Worm (Caenorhabditis elegans) whole organism, young adult: ENCODE measurements around the gene ndub-3.

Source experiments
- B0035.1 ChIP-seq: sonication (generic microtip); optimal IDR thresholded peaks from 2 replicates; lab custom pipeline; 2016; ENCODE audit warnings: missing genetic modification characterization, mild to moderate bottlenecking, missing compliant biosample characterization, missing genotype, missing genetic modification reagents
- B0336.3 ChIP-seq: fragments of 200-800 bp; sonication (Bioruptor generic); IDR thresholded peaks from 2 replicates; pipeline ENCODE4 v1.3.6; 2022; ENCODE audit warnings: missing genetic modification characterization, missing compliant biosample characterization
- C06A6.2 ChIP-seq: fragments of 200-800 bp; sonication (Bioruptor generic); conservative IDR thresholded peaks from 2 replicates; pipeline ENCODE4 v1.3.6; 2022; ENCODE audit warnings: missing genetic modification characterization, missing compliant biosample characterization
- D2030.7 ChIP-seq: fragments of 200-800 bp; sonication (Bioruptor generic); IDR thresholded peaks from 2 replicates; pipeline ENCODE4 v1.3.6; 2022; ENCODE audit warnings: missing genetic modification reagents, missing genetic modification characterization, missing compliant biosample characterization
- F49E8.2 ChIP-seq: sonication (generic microtip); optimal IDR thresholded peaks from 3 replicates; lab custom pipeline; 2017; ENCODE audit warnings: missing genetic modification characterization, mild to moderate bottlenecking, missing compliant biosample characterization, antibody characterized with exemption, moderate library complexity; ENCODE audit not compliant: insufficient read depth
- F52B5.7 ChIP-seq: sonication (generic microtip); optimal IDR thresholded peaks from 2 replicates; lab custom pipeline; 2016; ENCODE audit warnings: mild to moderate bottlenecking, missing genetic modification characterization, missing compliant biosample characterization
- F55B11.4 ChIP-seq: sonication (generic microtip); optimal IDR thresholded peaks from 2 replicates; lab custom pipeline; 2016; ENCODE audit warnings: missing compliant biosample characterization, missing genetic modification characterization, borderline replicate concordance; ENCODE audit not compliant: insufficient read depth
- F57C9.4 ChIP-seq: sonication (generic microtip); optimal IDR thresholded peaks from 2 replicates; lab custom pipeline; 2017; ENCODE audit warnings: mild to moderate bottlenecking, missing genetic modification characterization, missing compliant biosample characterization
- T26A5.8 ChIP-seq: sonication (generic microtip); optimal IDR thresholded peaks from 2 replicates; lab custom pipeline; 2016; ENCODE audit warnings: missing genetic modification characterization, missing compliant biosample characterization
- Y67H2A.10 ChIP-seq: fragments of 200-800 bp; sonication (Bioruptor generic); conservative IDR thresholded peaks from 2 replicates; pipeline ENCODE4 v1.3.6; 2022; ENCODE audit warnings: missing genetic modification reagents, missing genetic modification characterization, missing compliant biosample characterization
- Y79H2A.3 ChIP-seq: fragments of 200-800 bp; sonication (Bioruptor generic); conservative IDR thresholded peaks from 2 replicates; pipeline ENCODE4 v1.3.6; 2022; ENCODE audit warnings: missing genetic modification reagents, missing genetic modification characterization, missing compliant biosample characterization
- Y95B8A.8 ChIP-seq: fragments of 200-800 bp; sonication (Bioruptor generic); IDR thresholded peaks from 2 replicates; pipeline ENCODE4 v1.3.6; 2022; ENCODE audit warnings: missing genetic modification reagents, missing genetic modification characterization, missing compliant biosample characterization
- ZK185.1 ChIP-seq: sonication (generic microtip); optimal IDR thresholded peaks from 2 replicates; lab custom pipeline; 2016; ENCODE audit warnings: mild to moderate bottlenecking, missing genetic modification characterization, missing compliant biosample characterization; ENCODE audit not compliant: poor library complexity, severe bottlenecking
- ama-1 ChIP-seq, 3 experiments: fragments of 150-350 bp in 1 of 3; sonication (generic microtip) in 2 of 3; optimal IDR thresholded peaks; 2 replicates each; lab custom pipeline; 2014 to 2018; ENCODE audit warnings: missing biosample characterization in 2 of 3, missing genetic modification characterization in 2 of 3, missing genetic modification reagents in 2 of 3
- aptf-2 ChIP-seq: fragments of 200-800 bp; sonication (Bioruptor generic); conservative IDR thresholded peaks from 2 replicates; pipeline ENCODE4 v1.3.6; 2022; ENCODE audit warnings: missing genetic modification reagents, missing genetic modification characterization, missing compliant biosample characterization
- atf-7 ChIP-seq: sonication (generic microtip); optimal IDR thresholded peaks from 2 replicates; lab custom pipeline; 2017; ENCODE audit warnings: mild to moderate bottlenecking, missing genetic modification characterization, missing compliant biosample characterization
- bed-2 ChIP-seq: fragments of 200-800 bp; sonication (Bioruptor generic); IDR thresholded peaks from 2 replicates; pipeline ENCODE4 v1.3.6; 2022; ENCODE audit warnings: missing genetic modification reagents, missing genetic modification characterization, missing compliant biosample characterization
- cebp-1 ChIP-seq, 2 experiments: fragments of 200-800 bp in 1 of 2; sonication (Bioruptor generic) in 1 of 2; sonication (generic microtip) in 1 of 2; IDR thresholded peaks in 1 of 2; optimal IDR thresholded peaks in 1 of 2; 2 replicates each; pipeline versions ENCODE4 v1.3.6 to Lab custom; 2017 to 2022; ENCODE audit warnings: missing compliant biosample characterization in 2 of 2, missing genetic modification characterization in 2 of 2, mild to moderate bottlenecking in 1 of 2, missing genetic modification reagents in 1 of 2, moderate library complexity in 1 of 2
- ceh-58 ChIP-seq: fragments of 200-800 bp; sonication (Bioruptor generic); IDR thresholded peaks from 2 replicates; pipeline ENCODE4 v1.3.6; 2022; ENCODE audit warnings: missing genetic modification characterization, missing compliant biosample characterization
- chd-7 ChIP-seq: sonication (generic microtip); optimal IDR thresholded peaks from 2 replicates; lab custom pipeline; 2016; ENCODE audit warnings: mild to moderate bottlenecking, missing genetic modification characterization, moderate library complexity, missing compliant biosample characterization
- dpff-1 ChIP-seq: sonication (generic microtip); optimal IDR thresholded peaks from 2 replicates; lab custom pipeline; 2017; ENCODE audit warnings: mild to moderate bottlenecking, missing genetic modification characterization, missing compliant biosample characterization
- egl-44 ChIP-seq: fragments of 200-800 bp; sonication (Bioruptor generic); IDR thresholded peaks from 2 replicates; pipeline ENCODE4 v1.3.6; 2022; ENCODE audit warnings: missing genetic modification reagents, missing genetic modification characterization, missing compliant biosample characterization
- egrh-3 ChIP-seq: fragments of 200-800 bp; sonication (Bioruptor generic); IDR thresholded peaks from 2 replicates; pipeline ENCODE4 v1.3.6; 2022; ENCODE audit warnings: missing genetic modification reagents, missing genetic modification characterization, missing compliant biosample characterization
- him-1 ChIP-seq: sonication (generic microtip); optimal IDR thresholded peaks from 2 replicates; lab custom pipeline; 2016; ENCODE audit warnings: missing genotype, missing genetic modification reagents, missing genetic modification characterization, missing compliant biosample characterization
- hmg-1.2 ChIP-seq: fragments of 200-800 bp; sonication (Bioruptor generic); IDR thresholded peaks from 2 replicates; pipeline ENCODE4 v1.3.6; 2022; ENCODE audit warnings: missing genetic modification reagents, missing genetic modification characterization, missing compliant biosample characterization
- let-526 ChIP-seq: fragments of 200-800 bp; sonication (Bioruptor generic); IDR thresholded peaks from 2 replicates; pipeline ENCODE4 v1.3.6; 2022; ENCODE audit warnings: missing genetic modification reagents, missing genetic modification characterization, missing compliant biosample characterization
- lin-35 ChIP-seq, 3 experiments: fragments of 150-350 bp in 2 of 3; sonication (generic microtip) in 1 of 3; optimal IDR thresholded peaks; 2 replicates each; lab custom pipeline; 2014 to 2018; ENCODE audit warnings: missing biosample characterization in 3 of 3, missing genetic modification characterization in 3 of 3, missing genetic modification reagents in 3 of 3
- lin-54 ChIP-seq: fragments of 200-800 bp; sonication (Bioruptor generic); optimal IDR thresholded peaks from 2 replicates; lab custom pipeline; 2018; ENCODE audit warnings: mild to moderate bottlenecking, missing genetic modification characterization, missing compliant biosample characterization
- lir-1 ChIP-seq: fragments of 200-800 bp; sonication (Bioruptor generic); conservative IDR thresholded peaks from 2 replicates; pipeline ENCODE4 v1.3.6; 2022; ENCODE audit warnings: missing genetic modification reagents, missing genetic modification characterization, missing compliant biosample characterization
- lsy-27 ChIP-seq: sonication (generic microtip); optimal IDR thresholded peaks from 2 replicates; lab custom pipeline; 2017; ENCODE audit warnings: missing genetic modification characterization, mild to moderate bottlenecking, missing compliant biosample characterization, antibody characterized with exemption, missing genotype, borderline replicate concordance; ENCODE audit not compliant: insufficient read depth
- mcd-1 ChIP-seq: fragments of 200-800 bp; sonication (Bioruptor generic); IDR thresholded peaks from 2 replicates; pipeline ENCODE4 v1.3.6; 2022; ENCODE audit warnings: missing genetic modification reagents, missing genetic modification characterization, missing compliant biosample characterization
- mel-28 ChIP-seq: sonication (generic microtip); optimal IDR thresholded peaks from 2 replicates; lab custom pipeline; 2016; ENCODE audit warnings: borderline replicate concordance, mild to moderate bottlenecking, missing genetic modification characterization, missing compliant biosample characterization
- mes-4 ChIP-seq: sonication (generic microtip); optimal IDR thresholded peaks from 2 replicates; lab custom pipeline; 2016; ENCODE audit warnings: missing genotype, missing genetic modification characterization, missing compliant biosample characterization
- pbrm-1 ChIP-seq: fragments of 200-800 bp; sonication (Bioruptor generic); IDR thresholded peaks from 2 replicates; pipeline ENCODE4 v1.3.6; 2022; ENCODE audit warnings: missing genetic modification reagents, missing genetic modification characterization, missing compliant biosample characterization
- rcor-1 ChIP-seq: fragments of 200-800 bp; sonication (Bioruptor generic); IDR thresholded peaks from 2 replicates; pipeline ENCODE4 v1.3.6; 2022; ENCODE audit warnings: missing genetic modification reagents, missing genetic modification characterization, missing compliant biosample characterization
- sdz-38 ChIP-seq: sonication (generic microtip); optimal IDR thresholded peaks from 2 replicates; lab custom pipeline; 2016; ENCODE audit warnings: missing genotype, missing genetic modification characterization, missing compliant biosample characterization
- sea-2 ChIP-seq: fragments of 200-800 bp; sonication (Bioruptor generic); IDR thresholded peaks from 2 replicates; pipeline ENCODE4 v1.3.6; 2022; ENCODE audit warnings: missing genetic modification characterization, missing compliant biosample characterization
- snpc-1.1 ChIP-seq: sonication (generic microtip); optimal IDR thresholded peaks from 2 replicates; lab custom pipeline; 2017; ENCODE audit warnings: missing genetic modification characterization, mild to moderate bottlenecking, missing compliant biosample characterization, antibody characterized with exemption, moderate library complexity, missing genotype, missing genetic modification reagents; ENCODE audit not compliant: insufficient read depth
- snpc-1.3 ChIP-seq: sonication (generic microtip); optimal IDR thresholded peaks from 2 replicates; lab custom pipeline; 2017; ENCODE audit warnings: missing genetic modification characterization, mild to moderate bottlenecking, missing compliant biosample characterization, antibody characterized with exemption, moderate library complexity, missing genotype, missing genetic modification reagents; ENCODE audit not compliant: insufficient read depth
- somi-1 ChIP-seq: fragments of 200-800 bp; sonication (Bioruptor generic); optimal IDR thresholded peaks from 2 replicates; lab custom pipeline; 2018; ENCODE audit warnings: mild to moderate bottlenecking, missing genetic modification characterization, missing compliant biosample characterization
- unc-130 ChIP-seq: sonication (generic microtip); optimal IDR thresholded peaks from 2 replicates; lab custom pipeline; 2016; ENCODE audit warnings: missing genetic modification reagents, missing genetic modification characterization, missing compliant biosample characterization
- unc-62 ChIP-seq: fragments of 150-350 bp; optimal IDR thresholded peaks from 2 replicates; lab custom pipeline; 2014; ENCODE audit warnings: missing biosample characterization, missing genetic modification reagents, missing genetic modification characterization
- ztf-25 ChIP-seq: fragments of 200-800 bp; sonication (Bioruptor generic); IDR thresholded peaks from 2 replicates; pipeline ENCODE4 v1.3.6; 2022; ENCODE audit warnings: missing genetic modification reagents, missing genetic modification characterization, missing compliant biosample characterization
- ztf-26 ChIP-seq: sonication (generic microtip); optimal IDR thresholded peaks from 2 replicates; lab custom pipeline; 2017; ENCODE audit warnings: missing genetic modification characterization, missing compliant biosample characterization
- ztf-6 ChIP-seq: fragments of 200-800 bp; sonication (Bioruptor generic); IDR thresholded peaks from 2 replicates; pipeline ENCODE4 v1.3.6; 2022; ENCODE audit warnings: missing genetic modification reagents, missing genetic modification characterization, missing compliant biosample characterization

ndub-3 gene

DNA sequence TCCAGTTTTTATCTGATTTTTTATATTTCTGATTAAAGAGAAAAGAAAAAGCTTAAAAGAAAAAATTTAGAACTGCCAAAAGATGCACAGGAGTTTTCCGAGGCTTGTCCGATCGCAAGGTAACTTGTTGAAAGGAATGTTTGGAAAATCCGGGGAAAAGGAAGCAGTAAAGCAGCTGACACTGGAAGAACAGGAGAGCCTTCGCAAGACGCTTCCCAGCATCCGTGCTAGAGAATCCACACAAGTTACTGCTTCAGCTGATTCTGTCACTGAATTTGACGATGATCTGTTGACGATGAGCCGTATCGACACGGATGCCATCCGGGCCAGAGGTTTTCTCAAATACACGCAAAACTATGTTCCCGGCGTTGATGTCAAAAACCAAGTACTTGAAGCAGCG lies 34.9 kb downstream of the ndub-3 start, which contains the start of gene mrpl-50 (continued):
- TF ChIP-seq ztf-25 (GFP tag; lab: Robert Waterston, UW) (no peak), bed-2 (no peak), sdz-38 (tag; lab: Kevin White, UChicago) (no peak), Y95B8A.8 (GFP tag; lab: Robert Waterston, UW) (no peak), rcor-1 (no peak), snpc-1.1 (tag; lab: Kevin White, UChicago) (peak; percentile 33), F52B5.7 (tag; lab: Kevin White, UChicago) (peak; percentile 13), Y67H2A.10 (GFP tag; lab: Robert Waterston, UW) (no peak), ceh-58 (GFP tag; lab: Robert Waterston, UW) (no peak), somi-1 (GFP tag; lab: Kevin White, UChicago) (no peak), lin-35 (GFP tag; optimal IDR thresholded peaks at IDR 0.05; lab: Kevin White, UChicago) (no peak), dpff-1 (tag; lab: Kevin White, UChicago) (peak; percentile 20), F55B11.4 (tag; lab: Kevin White, UChicago) (no peak), mcd-1 (peak; percentile 43; the same call in 1 of the 2 replicates), D2030.7 (GFP tag; lab: Robert Waterston, UW) (no peak), aptf-2 (no peak), egl-44 (no peak), pbrm-1 (GFP tag; lab: Robert Waterston, UW) (no peak), cebp-1 (GFP tag; IDR thresholded peaks at IDR 0.05; lab: Robert Waterston, UW) (no peak), cebp-1 (tag; optimal IDR thresholded peaks at IDR 0.05; lab: Kevin White, UChicago) (peak; percentile 20), B0336.3 (GFP tag; lab: Robert Waterston, UW) (peak; percentile 84), T26A5.8 (peak; percentile 31), B0035.1 (no peak), snpc-1.3 (tag; lab: Kevin White, UChicago) (peak; percentile 50), sea-2 (GFP tag; lab: Robert Waterston, UW) (no peak), C06A6.2 (no peak), unc-62 (GFP tag; lab: Kevin White, UChicago) (no peak), F57C9.4 (no peak), ama-1 (optimal IDR thresholded peaks at IDR 0.05; lab: Kevin White, UChicago) (no peak), ama-1 (GFP tag; optimal IDR thresholded peaks at IDR 0.05; lab: Kevin White, UChicago) (peak in 1 of 2 experiments; percentile 30), egrh-3 (GFP tag; lab: Robert Waterston, UW) (no peak), F49E8.2 (tag; lab: Kevin White, UChicago) (no peak), ztf-6 (GFP tag; lab: Robert Waterston, UW) (no peak), mes-4 (tag; lab: Kevin White, UChicago) (no peak), Y79H2A.3 (no peak), atf-7 (tag; lab: Kevin White, UChicago) (no peak), ZK185.1 (no peak), mel-28 (tag; lab: Kevin White, UChicago) (no peak), hmg-1.2 (GFP tag; lab: Robert Waterston, UW) (no peak), lsy-27 (tag; lab: Kevin White, UChicago) (no peak), let-526 (GFP tag; lab: Robert Waterston, UW) (no peak), chd-7 (peak; percentile 9), ztf-26 (peak; percentile 3), lin-54 (GFP tag; lab: Kevin White, UChicago) (no peak), unc-130 (no peak), him-1 (no peak), lir-1 (GFP tag; lab: Robert Waterston, UW) (no peak)
- TF ChIP-seq, all 124 proteins: peak for 21
